Fruit fly (Drosophila melanogaster) whole organism, prepupa: ENCODE data around the gene CG11454.

Experiments used
- CG16779 ChIP-seq: fragments of 200-800 bp; sonication (Bioruptor generic); optimal IDR thresholded peaks from 3 replicates; lab custom pipeline; 2017; ENCODE audit warnings: missing biosample characterization, mild to moderate bottlenecking, missing genetic modification characterization
- CG3919 ChIP-seq: fragments of 200-800 bp; sonication (Bioruptor generic); optimal IDR thresholded peaks from 3 replicates; lab custom pipeline; 2016; ENCODE audit warnings: missing biosample characterization, missing genetic modification characterization
- CG6276 ChIP-seq: fragments of 200-800 bp; sonication (Bioruptor generic); optimal IDR thresholded peaks from 2 replicates; lab custom pipeline; 2017; ENCODE audit warnings: missing biosample characterization, mild to moderate bottlenecking, missing genetic modification characterization
- CG6808 ChIP-seq: fragments of 200-800 bp; sonication (Bioruptor generic); optimal IDR thresholded peaks from 3 replicates; lab custom pipeline; 2017; ENCODE audit warnings: missing biosample characterization, missing genetic modification characterization, mild to moderate bottlenecking, moderate library complexity, missing genetic modification reagents
- CG8319 ChIP-seq: fragments of 200-800 bp; sonication (Bioruptor generic); optimal IDR thresholded peaks from 3 replicates; lab custom pipeline; 2016; ENCODE audit warnings: missing biosample characterization, missing genetic modification characterization
- Ets21C ChIP-seq: fragments of 200-800 bp; sonication (Bioruptor generic); optimal IDR thresholded peaks from 3 replicates; lab custom pipeline; 2016; ENCODE audit warnings: missing biosample characterization, missing genetic modification characterization
- Lpt ChIP-seq: fragments of 200-800 bp; sonication (Bioruptor generic); optimal IDR thresholded peaks from 3 replicates; lab custom pipeline; 2016; ENCODE audit warnings: missing biosample characterization, missing genetic modification characterization
- OdsH ChIP-seq: fragments of 200-800 bp; sonication (Bioruptor generic); optimal IDR thresholded peaks from 3 replicates; lab custom pipeline; 2016; ENCODE audit warnings: missing biosample characterization, missing genetic modification characterization
- Sox102F ChIP-seq: fragments of 200-800 bp; sonication (Bioruptor generic); optimal IDR thresholded peaks from 2 replicates; lab custom pipeline; 2016; ENCODE audit warnings: missing biosample characterization, mild to moderate bottlenecking, missing genetic modification characterization
- acj6 ChIP-seq: fragments of 200-800 bp; sonication (Bioruptor generic); optimal IDR thresholded peaks from 3 replicates; lab custom pipeline; 2016; ENCODE audit warnings: missing biosample characterization, missing genetic modification characterization
- net ChIP-seq: fragments of 200-800 bp; sonication (Bioruptor generic); optimal IDR thresholded peaks from 3 replicates; lab custom pipeline; 2016; ENCODE audit warnings: missing biosample characterization, missing genetic modification characterization
- topi ChIP-seq: fragments of 200-800 bp; sonication (Bioruptor generic); optimal IDR thresholded peaks from 3 replicates; lab custom pipeline; 2016; ENCODE audit warnings: missing biosample characterization, missing genetic modification characterization

DNA sequence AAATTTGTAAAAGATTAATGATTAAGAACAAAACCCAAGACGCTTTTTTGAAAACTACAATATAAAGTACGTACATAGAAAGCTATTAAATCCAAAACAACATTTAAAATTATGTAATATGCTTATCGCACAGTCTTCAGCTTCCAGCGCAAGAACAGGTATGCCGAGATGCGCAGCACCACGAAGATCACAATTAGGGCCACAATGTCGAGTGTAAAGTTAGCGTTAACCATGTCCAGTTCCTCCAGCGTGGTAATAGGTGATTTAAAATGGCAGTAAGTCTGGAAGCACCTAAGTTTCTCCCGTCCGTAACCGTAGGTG, 20.2 kb upstream of the CG11454 start:
- TF ChIP-seq OdsH (GFP tag; lab: Kevin White, UChicago) (no peak), CG16779 (tag; lab: Kevin White, UChicago) (no peak), CG6276 (GFP tag; lab: Kevin White, UChicago) (no peak), topi (no peak), CG6808 (GFP tag; lab: Kevin White, UChicago) (no peak), CG3919 (GFP tag; lab: Kevin White, UChicago) (no peak), net (GFP tag; lab: Kevin White, UChicago) (no peak), CG8319 (GFP tag; lab: Kevin White, UChicago) (no peak), Ets21C (GFP tag; lab: Kevin White, UChicago) (no peak), Sox102F (no peak), acj6 (GFP tag; lab: Kevin White, UChicago) (no peak), Lpt (no peak)
